Fruit fly (Drosophila melanogaster) whole organism, embryonic: ENCODE measurements around the gene st.
A peak's percentile ranks its signal among the peaks of the same experiment; 100 is the strongest.

Experiments
- Adf1 ChIP-seq: fragments of 200-800 bp; sonication (Bioruptor generic); IDR thresholded peaks from 2 replicates; pipeline ENCODE4 v1.3.6; 2022; ENCODE audit warnings: missing biosample characterization, missing genetic modification characterization
- B-H1 ChIP-seq: fragments of 200-800 bp; sonication (Bioruptor generic); IDR thresholded peaks from 3 replicates; pipeline ENCODE4 v1.3.6; 2022; ENCODE audit warnings: missing biosample characterization, missing genetic modification characterization
- CG10209 ChIP-seq: fragments of 200-800 bp; sonication (Bioruptor generic); optimal IDR thresholded peaks from 3 replicates; lab custom pipeline; 2017; ENCODE audit warnings: missing biosample characterization, mild to moderate bottlenecking, missing genetic modification characterization, missing genetic modification reagents
- CG10274 ChIP-seq: fragments of 200-800 bp; sonication (Bioruptor generic); optimal IDR thresholded peaks from 3 replicates; lab custom pipeline; 2017; ENCODE audit warnings: missing biosample characterization, mild to moderate bottlenecking, missing genetic modification characterization
- CG10654 ChIP-seq: fragments of 200-800 bp; sonication (Bioruptor generic); optimal IDR thresholded peaks from 2 replicates; lab custom pipeline; 2016; ENCODE audit warnings: missing biosample characterization, missing genetic modification characterization
- CG11085 ChIP-seq: fragments of 200-800 bp; sonication (Bioruptor generic); IDR thresholded peaks from 2 replicates; pipeline ENCODE4 v1.3.6; 2022; ENCODE audit warnings: missing biosample characterization, missing genetic modification characterization
- CG11398 ChIP-seq: fragments of 200-800 bp; sonication (Bioruptor generic); optimal IDR thresholded peaks from 2 replicates; lab custom pipeline; 2016; ENCODE audit warnings: missing biosample characterization, missing genetic modification characterization
- CG13296 ChIP-seq: fragments of 200-800 bp; sonication (Bioruptor generic); optimal IDR thresholded peaks from 3 replicates; lab custom pipeline; 2018; ENCODE audit warnings: missing biosample characterization, mild to moderate bottlenecking, missing genetic modification characterization
- CG1603 ChIP-seq: fragments of 200-800 bp; sonication (Bioruptor generic); optimal IDR thresholded peaks from 2 replicates; lab custom pipeline; 2019; ENCODE audit warnings: missing biosample characterization, mild to moderate bottlenecking, missing genetic modification characterization, moderate library complexity
- CG18764 ChIP-seq: fragments of 200-800 bp; sonication (Bioruptor generic); optimal IDR thresholded peaks from 3 replicates; lab custom pipeline; 2016; ENCODE audit warnings: missing biosample characterization, missing genetic modification characterization
- CG30431 ChIP-seq: fragments of 200-800 bp; sonication (Bioruptor generic); optimal IDR thresholded peaks from 2 replicates; lab custom pipeline; 2017; ENCODE audit warnings: missing biosample characterization, missing genetic modification characterization
- CG31224 ChIP-seq: fragments of 200-800 bp; sonication (Bioruptor generic); IDR thresholded peaks from 2 replicates; pipeline ENCODE4 v1.3.6; 2022; ENCODE audit warnings: missing biosample characterization, missing genetic modification characterization
- CG33557 ChIP-seq: fragments of 200-800 bp; sonication (Bioruptor generic); optimal IDR thresholded peaks from 2 replicates; lab custom pipeline; 2019; ENCODE audit warnings: missing biosample characterization, mild to moderate bottlenecking, missing genetic modification characterization, moderate library complexity
- CG3407 ChIP-seq: fragments of 200-800 bp; sonication (Bioruptor generic); optimal IDR thresholded peaks from 2 replicates; lab custom pipeline; 2018; ENCODE audit warnings: missing biosample characterization, mild to moderate bottlenecking, missing genetic modification characterization
- CG34376 ChIP-seq: fragments of 200-800 bp; sonication (Bioruptor generic); optimal IDR thresholded peaks from 2 replicates; lab custom pipeline; 2018; ENCODE audit warnings: missing biosample characterization, mild to moderate bottlenecking, missing genetic modification characterization
- CG4730 ChIP-seq: fragments of 200-800 bp; sonication (Bioruptor generic); IDR thresholded peaks from 2 replicates; pipeline ENCODE4 v1.3.6; 2022; ENCODE audit warnings: missing biosample characterization, missing genetic modification characterization
- CG6683 ChIP-seq: fragments of 200-800 bp; sonication (Bioruptor generic); optimal IDR thresholded peaks from 2 replicates; lab custom pipeline; 2017; ENCODE audit warnings: missing biosample characterization, mild to moderate bottlenecking, missing genetic modification characterization, missing genetic modification reagents
- CG9797 ChIP-seq: fragments of 200-800 bp; sonication (Bioruptor generic); optimal IDR thresholded peaks from 3 replicates; lab custom pipeline; 2018; ENCODE audit warnings: missing biosample characterization, mild to moderate bottlenecking, missing genetic modification characterization
- CTCF ChIP-seq: fragments of 200-800 bp; sonication (Bioruptor generic); optimal IDR thresholded peaks from 2 replicates; lab custom pipeline; 2017; ENCODE audit warnings: missing biosample characterization, mild to moderate bottlenecking, missing genetic modification characterization, moderate library complexity
- CkIIα-i1 ChIP-seq: fragments of 200-800 bp; sonication (Bioruptor generic); IDR thresholded peaks from 2 replicates; pipeline ENCODE4 v1.3.6; 2022; ENCODE audit warnings: missing biosample characterization, missing genetic modification characterization
- Dll ChIP-seq: fragments of 200-800 bp; sonication (Bioruptor generic); IDR thresholded peaks from 4 replicates; pipeline ENCODE4 v1.3.6; 2022; ENCODE audit warnings: missing biosample characterization, missing genetic modification characterization; ENCODE audit not compliant: partially characterized antibody
- Drgx ChIP-seq: fragments of 200-800 bp; sonication (Bioruptor generic); IDR thresholded peaks from 2 replicates; pipeline ENCODE4 v1.3.6; 2022; ENCODE audit warnings: missing biosample characterization, missing genetic modification characterization
- Ets97D ChIP-seq: fragments of 200-800 bp; sonication (Bioruptor generic); optimal IDR thresholded peaks from 3 replicates; lab custom pipeline; 2016; ENCODE audit warnings: missing biosample characterization, missing genetic modification characterization
- HHEX ChIP-seq: fragments of 200-800 bp; sonication (Bioruptor generic); optimal IDR thresholded peaks from 3 replicates; lab custom pipeline; 2017; ENCODE audit warnings: missing biosample characterization, mild to moderate bottlenecking, missing genetic modification characterization, missing genetic modification reagents
- Hey ChIP-seq: fragments of 200-800 bp; sonication (Bioruptor generic); optimal IDR thresholded peaks from 3 replicates; lab custom pipeline; 2018; ENCODE audit warnings: missing biosample characterization, mild to moderate bottlenecking, missing genetic modification characterization
- Hmr ChIP-seq: fragments of 200-800 bp; sonication (Bioruptor generic); optimal IDR thresholded peaks from 3 replicates; lab custom pipeline; 2017; ENCODE audit warnings: mild to moderate bottlenecking, missing biosample characterization, missing genetic modification reagents, missing genetic modification characterization
- Hr51 ChIP-seq, 2 experiments: fragments of 200-800 bp; sonication (Bioruptor generic); optimal IDR thresholded peaks; 2 replicates in 1 of 2; 3 replicates in 1 of 2; lab custom pipeline; 2016 to 2018; ENCODE audit warnings: missing biosample characterization in 2 of 2, missing genetic modification characterization in 2 of 2, mild to moderate bottlenecking in 1 of 2, moderate library complexity in 1 of 2
- Mes4 ChIP-seq: fragments of 200-800 bp; sonication (Bioruptor generic); optimal IDR thresholded peaks from 2 replicates; lab custom pipeline; 2016; ENCODE audit warnings: missing biosample characterization, missing genetic modification characterization
- Nf-YA ChIP-seq: fragments of 200-800 bp; sonication (Bioruptor generic); IDR thresholded peaks from 2 replicates; pipeline ENCODE4 v1.3.6; 2022; ENCODE audit warnings: missing biosample characterization, missing genetic modification characterization
- Sin3A ChIP-seq: fragments of >200 bp; optimal IDR thresholded peaks from 2 replicates; lab custom pipeline; 2018
- Sox102F ChIP-seq: fragments of 200-800 bp; sonication (Bioruptor generic); optimal IDR thresholded peaks from 2 replicates; lab custom pipeline; 2018; ENCODE audit warnings: missing biosample characterization, mild to moderate bottlenecking, missing genetic modification characterization, moderate library complexity
- Xrp1 ChIP-seq: fragments of 200-800 bp; sonication (Bioruptor generic); IDR thresholded peaks from 2 replicates; pipeline ENCODE4 v1.3.6; 2022; ENCODE audit warnings: missing biosample characterization, missing genetic modification characterization
- ase ChIP-seq: fragments of 200-800 bp; sonication (Bioruptor generic); IDR thresholded peaks from 3 replicates; pipeline ENCODE4 v1.3.6; 2022; ENCODE audit warnings: missing biosample characterization, missing genetic modification characterization
- ash1 ChIP-seq: fragments of 200-800 bp; sonication (Bioruptor generic); optimal IDR thresholded peaks from 2 replicates; lab custom pipeline; 2018; ENCODE audit warnings: missing biosample characterization, mild to moderate bottlenecking, missing genetic modification characterization
- bsh ChIP-seq, 2 experiments: fragments of 200-800 bp; sonication (Bioruptor generic); optimal IDR thresholded peaks; 2 replicates each; lab custom pipeline; 2017 to 2018; ENCODE audit warnings: mild to moderate bottlenecking in 2 of 2, missing biosample characterization in 2 of 2, missing genetic modification characterization in 2 of 2, moderate library complexity in 1 of 2
- cato ChIP-seq: fragments of 200-800 bp; sonication (Bioruptor generic); optimal IDR thresholded peaks from 2 replicates; lab custom pipeline; 2016; ENCODE audit warnings: missing biosample characterization, missing genetic modification characterization, borderline replicate concordance
- chn ChIP-seq: fragments of 200-800 bp; sonication (Bioruptor generic); optimal IDR thresholded peaks from 2 replicates; lab custom pipeline; 2016; ENCODE audit warnings: missing biosample characterization, missing genetic modification characterization
- croc ChIP-seq: fragments of 200-800 bp; sonication (Bioruptor generic); conservative IDR thresholded peaks from 3 replicates; pipeline ENCODE4 v1.3.6; 2022; ENCODE audit warnings: missing biosample characterization, missing genetic modification characterization
- danr ChIP-seq: fragments of 200-800 bp; sonication (Bioruptor generic); IDR thresholded peaks from 2 replicates; pipeline ENCODE4 v1.3.6; 2022; ENCODE audit warnings: missing biosample characterization, missing genetic modification characterization
- dimm ChIP-seq: fragments of 200-800 bp; sonication (Bioruptor generic); IDR thresholded peaks from 2 replicates; pipeline ENCODE4 v1.3.6; 2022; ENCODE audit warnings: missing biosample characterization, missing genetic modification characterization
- disco-r ChIP-seq: fragments of 200-800 bp; sonication (Bioruptor generic); optimal IDR thresholded peaks from 2 replicates; lab custom pipeline; 2016; ENCODE audit warnings: missing biosample characterization, missing genetic modification characterization
- dmrt11E ChIP-seq: fragments of 200-800 bp; sonication (Bioruptor generic); optimal IDR thresholded peaks from 3 replicates; lab custom pipeline; 2018; ENCODE audit warnings: missing biosample characterization, mild to moderate bottlenecking, missing genetic modification characterization, moderate library complexity
- ems ChIP-seq: fragments of 200-800 bp; sonication (Bioruptor generic); optimal IDR thresholded peaks from 3 replicates; lab custom pipeline; 2016; ENCODE audit warnings: missing biosample characterization, missing genetic modification characterization
- gt ChIP-seq: fragments of 200-800 bp; sonication (Bioruptor generic); IDR thresholded peaks from 2 replicates; pipeline ENCODE4 v1.3.6; 2022; ENCODE audit warnings: missing biosample characterization, missing genetic modification characterization
- jigr1 ChIP-seq: fragments of 200-800 bp; sonication (Bioruptor generic); IDR thresholded peaks from 3 replicates; pipeline ENCODE4 v1.3.6; 2022; ENCODE audit warnings: missing biosample characterization, missing genetic modification characterization
- luna ChIP-seq: fragments of 200-800 bp; sonication (Bioruptor generic); optimal IDR thresholded peaks from 2 replicates; lab custom pipeline; 2016; ENCODE audit warnings: missing biosample characterization, missing genetic modification characterization
- oc ChIP-seq: fragments of 200-800 bp; sonication (Bioruptor generic); optimal IDR thresholded peaks from 2 replicates; lab custom pipeline; 2018; ENCODE audit warnings: missing biosample characterization, mild to moderate bottlenecking, missing genetic modification characterization, moderate library complexity
- rib ChIP-seq: fragments of 200-800 bp; sonication (Bioruptor generic); IDR thresholded peaks from 2 replicates; pipeline ENCODE4 v1.3.6; 2022; ENCODE audit warnings: missing biosample characterization, missing genetic modification characterization
- scrt ChIP-seq: fragments of 200-800 bp; sonication (Bioruptor generic); optimal IDR thresholded peaks from 2 replicates; lab custom pipeline; 2018; ENCODE audit warnings: missing biosample characterization, mild to moderate bottlenecking, missing genetic modification characterization, moderate library complexity
- zfh1 ChIP-seq: fragments of 200-800 bp; sonication (Bioruptor generic); IDR thresholded peaks from 3 replicates; pipeline ENCODE4 v1.3.6; 2022; ENCODE audit warnings: missing biosample characterization, missing genetic modification characterization

Gene st

DNA sequence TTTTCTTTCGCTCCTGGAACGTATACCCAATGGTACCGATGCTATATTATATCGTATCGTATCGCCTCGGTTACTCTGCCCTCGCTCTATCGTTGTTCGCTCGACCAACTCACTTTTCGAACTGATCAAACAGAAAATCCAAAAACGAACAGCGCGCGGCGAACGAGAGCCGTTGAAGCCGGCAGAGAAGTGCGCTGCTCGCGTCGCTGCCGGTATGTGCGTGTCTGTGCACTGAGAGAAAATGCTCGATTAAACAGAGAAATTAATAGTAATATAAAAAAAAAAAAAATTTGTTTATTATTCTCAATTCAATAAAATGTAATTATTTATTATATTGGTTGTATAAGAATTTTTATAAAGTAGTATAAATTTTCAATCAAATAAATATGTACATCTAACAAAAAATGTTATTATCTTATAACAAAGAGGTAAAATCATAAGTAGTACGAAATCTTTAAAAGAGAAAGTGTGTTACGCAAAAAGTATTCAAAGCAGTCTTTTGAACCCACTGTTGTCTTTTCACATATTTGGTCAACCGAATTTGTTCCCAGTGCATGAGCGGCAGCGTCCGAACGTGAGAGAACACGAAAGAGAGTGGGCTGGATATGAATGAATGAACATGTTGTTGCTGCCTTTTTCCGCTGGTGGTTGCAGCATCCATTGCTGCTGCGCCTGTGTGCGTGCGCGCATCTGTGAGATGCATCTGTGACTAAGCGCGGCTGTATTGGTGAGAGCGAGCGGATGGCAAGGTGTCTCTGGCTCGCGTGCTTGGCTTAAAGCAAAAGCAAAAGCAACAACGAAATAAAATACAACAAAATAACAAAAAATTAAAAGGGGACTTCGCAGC is 13.7 kb upstream of the st start, which contains the start of gene aos (continued):
- TF ChIP-seq CkIIα-i1 (GFP tag; lab: Robert Waterston, UW) (no peak), dmrt11E (peak; percentile 96), Ets97D (GFP tag; lab: Kevin White, UChicago) (no peak), CTCF (GFP tag; lab: Kevin White, UChicago) (peak; percentile 42), ash1 (no peak), CG4730 (GFP tag; lab: Robert Waterston, UW) (peak; percentile 71), B-H1 (GFP tag; lab: Robert Waterston, UW) (0 out of 3 replicates have a peak, but pooled peaks have one; percentile 27), CG18764 (GFP tag; lab: Kevin White, UChicago) (peak; percentile 86), Hey (no peak), dimm (GFP tag; lab: Robert Waterston, UW) (peak; percentile 75), ase (GFP tag; lab: Robert Waterston, UW) (peak; percentile 34; the same call in 2 of the 3 replicates), ems (GFP tag; lab: Kevin White, UChicago) (no peak), Dll (no peak), CG11398 (GFP tag; lab: Kevin White, UChicago) (no peak), jigr1 (GFP tag; lab: Robert Waterston, UW) (peak; percentile 40; the same call in 1 of the 3 replicates), CG10209 (peak; percentile 93), CG1603 (tag; lab: Kevin White, UChicago) (peak; percentile 69), Hr51 (GFP tag; optimal IDR thresholded peaks at IDR 0.05; lab: Kevin White, UChicago) (peak; percentile 57 to 93), CG11085 (GFP tag; lab: Robert Waterston, UW) (peak; percentile 54; the same call in 1 of the 2 replicates), CG31224 (GFP tag; lab: Robert Waterston, UW) (peak; percentile 48), cato (GFP tag; lab: Kevin White, UChicago) (peak; percentile 85), danr (GFP tag; lab: Robert Waterston, UW) (no peak), CG30431 (GFP tag; lab: Kevin White, UChicago) (peak; percentile 88), Nf-YA (peak; percentile 70), CG9797 (GFP tag; lab: Kevin White, UChicago) (no peak), oc (peak; percentile 34), rib (GFP tag; lab: Robert Waterston, UW) (peak; percentile 56), CG13296 (GFP tag; lab: Kevin White, UChicago) (peak; percentile 87), bsh (GFP tag; optimal IDR thresholded peaks at IDR 0.05; lab: Kevin White, UChicago) (peak; percentile 85 to 89), scrt (GFP tag; lab: Kevin White, UChicago) (peak; percentile 73), Sin3A (no peak), Hmr (peak; percentile 89), gt (peak; percentile 56; the same call in 1 of the 2 replicates), CG10654 (GFP tag; lab: Kevin White, UChicago) (peak; percentile 86), chn (GFP tag; lab: Kevin White, UChicago) (peak; percentile 55), Mes4 (GFP tag; lab: Kevin White, UChicago) (no peak), CG3407 (GFP tag; lab: Kevin White, UChicago) (peak; percentile 90), HHEX (GFP tag; lab: Kevin White, UChicago) (peak; percentile 84), CG6683 (peak; percentile 84), CG34376 (GFP tag; lab: Kevin White, UChicago) (no peak), disco-r (GFP tag; lab: Kevin White, UChicago) (peak; percentile 28), luna (GFP tag; lab: Kevin White, UChicago) (no peak), Sox102F (peak; percentile 88), CG33557 (GFP tag; lab: Kevin White, UChicago) (peak; percentile 96), zfh1 (peak; percentile 84), CG10274 (GFP tag; lab: Kevin White, UChicago) (peak; percentile 53), Xrp1 (GFP tag; lab: Robert Waterston, UW) (peak; percentile 93), Drgx (GFP tag; lab: Robert Waterston, UW) (peak; percentile 81), Adf1 (GFP tag; lab: Robert Waterston, UW) (peak; percentile 89), croc (GFP tag; lab: Robert Waterston, UW) (peak; percentile 90)
